Fruit fly (Drosophila melanogaster) whole organism, pupa: Measurements from ENCODE around the gene CG43094.

Experiments
- CG12605 ChIP-seq: fragments of 200-800 bp; sonication (Bioruptor generic); IDR thresholded peaks from 2 replicates; pipeline ENCODE4 v1.3.6; 2022; ENCODE audit warnings: missing biosample characterization, missing genetic modification characterization
- CG13204 ChIP-seq: fragments of 200-800 bp; sonication (Bioruptor generic); optimal IDR thresholded peaks from 2 replicates; lab custom pipeline; 2018; ENCODE audit warnings: missing biosample characterization, mild to moderate bottlenecking, missing genetic modification characterization, moderate library complexity
- CG15710 ChIP-seq: fragments of 200-800 bp; sonication (Bioruptor generic); optimal IDR thresholded peaks from 2 replicates; lab custom pipeline; 2018; ENCODE audit warnings: missing biosample characterization, mild to moderate bottlenecking, missing genetic modification characterization, moderate library complexity
- CG17806 ChIP-seq: fragments of 200-800 bp; sonication (Bioruptor generic); optimal IDR thresholded peaks from 2 replicates; lab custom pipeline; 2018; ENCODE audit warnings: missing biosample characterization, mild to moderate bottlenecking, missing genetic modification characterization, moderate library complexity
- CG4496 ChIP-seq: fragments of 200-800 bp; sonication (Bioruptor generic); IDR thresholded peaks from 3 replicates; pipeline ENCODE4 v1.3.6; 2022; ENCODE audit warnings: missing biosample characterization, missing genetic modification characterization
- CG8159 ChIP-seq: fragments of 200-800 bp; sonication (Bioruptor generic); optimal IDR thresholded peaks from 3 replicates; lab custom pipeline; 2018; ENCODE audit warnings: missing biosample characterization, mild to moderate bottlenecking, missing genetic modification characterization, moderate library complexity
- CG9948 ChIP-seq: fragments of 200-800 bp; sonication (Bioruptor generic); optimal IDR thresholded peaks from 2 replicates; lab custom pipeline; 2018; ENCODE audit warnings: missing biosample characterization, mild to moderate bottlenecking, missing genetic modification characterization, moderate library complexity
- D1 ChIP-seq: fragments of 200-800 bp; sonication (Bioruptor generic); optimal IDR thresholded peaks from 2 replicates; lab custom pipeline; 2018; ENCODE audit warnings: missing biosample characterization, mild to moderate bottlenecking, missing genetic modification characterization, moderate library complexity
- EcR ChIP-seq: fragments of 200-800 bp; sonication (Bioruptor generic); optimal IDR thresholded peaks from 3 replicates; lab custom pipeline; 2019; ENCODE audit warnings: missing biosample characterization, missing genetic modification characterization, mild to moderate bottlenecking, moderate library complexity, missing genetic modification reagents
- Ets98B ChIP-seq: fragments of 200-800 bp; sonication (Bioruptor generic); IDR thresholded peaks from 2 replicates; pipeline ENCODE4 v1.3.6; 2022; ENCODE audit warnings: missing biosample characterization, missing genetic modification characterization
- Pif1A ChIP-seq: fragments of 200-800 bp; sonication (Bioruptor generic); optimal IDR thresholded peaks from 3 replicates; lab custom pipeline; 2016; ENCODE audit warnings: missing biosample characterization, missing genetic modification characterization
- fd96Ca ChIP-seq: fragments of 200-800 bp; sonication (Bioruptor generic); IDR thresholded peaks from 3 replicates; pipeline ENCODE4 v1.3.6; 2022; ENCODE audit warnings: missing biosample characterization, missing genetic modification characterization
- gl ChIP-seq: fragments of 200-800 bp; sonication (Bioruptor generic); optimal IDR thresholded peaks from 2 replicates; lab custom pipeline; 2018; ENCODE audit warnings: missing biosample characterization, mild to moderate bottlenecking, missing genetic modification characterization
- rn ChIP-seq: fragments of 200-800 bp; sonication (Bioruptor generic); IDR thresholded peaks from 2 replicates; pipeline ENCODE4 v1.3.6; 2022; ENCODE audit warnings: missing biosample characterization, missing genetic modification characterization

- no peak for TF ChIP-seq CG9948 (tag; lab: Kevin White, UChicago)
- TF ChIP-seq fd96Ca (GFP tag; lab: Robert Waterston, UW) = no peak
- no peak for TF ChIP-seq CG15710 (tag; lab: Kevin White, UChicago)
- no peak for TF ChIP-seq EcR (GFP tag; lab: Kevin White, UChicago)
- TF ChIP-seq CG17806 (tag; lab: Kevin White, UChicago) = no peak
- TF ChIP-seq rn (GFP tag; lab: Robert Waterston, UW) = no peak
- no peak for TF ChIP-seq CG13204 (GFP tag; lab: Kevin White, UChicago)
- TF ChIP-seq Ets98B (GFP tag; lab: Robert Waterston, UW) = no peak
- no peak for TF ChIP-seq Pif1A
- TF ChIP-seq D1 (tag; lab: Kevin White, UChicago) = no peak
- TF ChIP-seq CG8159 (tag; lab: Kevin White, UChicago) = no peak
- TF ChIP-seq gl (tag; lab: Kevin White, UChicago) = no peak
- no peak for TF ChIP-seq CG4496 (GFP tag; lab: Robert Waterston, UW)
- TF ChIP-seq CG12605 (GFP tag; lab: Robert Waterston, UW) = no peak
Observed at dm6 chr3R:22770207-22770606, 580 bp downstream of the CG43094 start, which contains the start of gene CG43093.
